Worm (Caenorhabditis elegans) whole organism, young adult: Measurements from ENCODE around the gene lgc-30.

Source experiments
- F52B5.7 ChIP-seq: sonication (generic microtip); optimal IDR thresholded peaks from 2 replicates; lab custom pipeline; 2016; ENCODE audit warnings: mild to moderate bottlenecking, missing genetic modification characterization, missing compliant biosample characterization
- cebp-2 ChIP-seq: fragments of 200-800 bp; sonication (Bioruptor generic); IDR thresholded peaks from 2 replicates; pipeline ENCODE4 v1.3.6; 2022; ENCODE audit warnings: missing genetic modification characterization, missing compliant biosample characterization
- dpl-1 ChIP-seq: fragments of 150-350 bp; optimal IDR thresholded peaks from 2 replicates; lab custom pipeline; 2014; ENCODE audit warnings: missing biosample characterization, missing genetic modification reagents, missing genetic modification characterization
- ets-4 ChIP-seq: fragments of 200-800 bp; sonication (Bioruptor generic); optimal IDR thresholded peaks from 2 replicates; lab custom pipeline; 2018; ENCODE audit warnings: mild to moderate bottlenecking, missing genetic modification characterization, missing compliant biosample characterization
- hsf-1 ChIP-seq: fragments of 200-800 bp; sonication (Bioruptor generic); IDR thresholded peaks from 2 replicates; pipeline ENCODE4 v1.3.6; 2022; ENCODE audit warnings: missing genetic modification reagents, missing genetic modification characterization, missing compliant biosample characterization
- nhr-120 ChIP-seq: fragments of 200-800 bp; sonication (Bioruptor generic); IDR thresholded peaks from 2 replicates; pipeline ENCODE4 v1.3.6; 2022; ENCODE audit warnings: missing genetic modification characterization, missing compliant biosample characterization
- nhr-90 ChIP-seq: sonication (generic microtip); optimal IDR thresholded peaks from 2 replicates; lab custom pipeline; 2016; ENCODE audit warnings: missing genotype, mild to moderate bottlenecking, missing genetic modification characterization, missing compliant biosample characterization
- zfh-2 ChIP-seq: fragments of 200-800 bp; sonication (Bioruptor generic); conservative IDR thresholded peaks from 2 replicates; pipeline ENCODE4 v1.3.6; 2022; ENCODE audit warnings: missing genetic modification reagents, missing genetic modification characterization, missing compliant biosample characterization

ce11 chrIV:976372-976771, 51.7 kb downstream of the lgc-30 start:
- no peak for TF ChIP-seq cebp-2 (GFP tag; lab: Robert Waterston, UW)
- no peak for TF ChIP-seq ets-4 (GFP tag; lab: Kevin White, UChicago)
- no peak for TF ChIP-seq nhr-120 (GFP tag; lab: Robert Waterston, UW)
- no peak for TF ChIP-seq hsf-1 (GFP tag; lab: Robert Waterston, UW)
- TF ChIP-seq zfh-2 (GFP tag; lab: Robert Waterston, UW), result 0 out of 2 replicates have a peak, but pooled peaks have one; percentile 0
- TF ChIP-seq nhr-90 (tag; lab: Kevin White, UChicago), result no peak
- no peak for TF ChIP-seq F52B5.7 (tag; lab: Kevin White, UChicago)
- TF ChIP-seq dpl-1 (GFP tag; lab: Kevin White, UChicago), result no peak
